Fruit fly (Drosophila melanogaster): ENCODE measurements around the gene Ca-beta.

DNA sequence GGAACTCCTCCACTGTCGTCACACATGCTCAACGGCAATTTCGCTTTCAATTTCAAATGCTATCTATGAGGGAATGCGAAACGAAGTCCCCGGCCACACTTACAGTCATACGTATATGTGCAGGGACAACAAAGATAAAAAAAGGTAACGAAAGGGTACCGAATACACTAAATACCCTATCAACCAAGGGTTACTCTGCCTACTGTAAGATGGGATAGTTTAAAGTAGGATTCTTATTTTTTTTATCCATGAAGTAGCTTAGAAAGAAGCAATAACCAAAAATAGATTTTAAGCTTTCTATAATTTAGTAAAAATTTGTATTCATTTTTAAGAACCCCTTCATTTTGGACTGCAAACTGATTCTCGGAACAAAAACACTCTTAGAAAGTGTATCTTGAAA, 47.8 kb upstream of the Ca-beta start:
- TF ChIP-seq ttk (optimal IDR thresholded peaks at IDR 0.05) (no peak), insv (optimal IDR thresholded peaks at IDR 0.05) (no peak), psq (optimal IDR thresholded peaks at IDR 0.05) (no peak), Sin3A (optimal IDR thresholded peaks at IDR 0.05) (no peak), h (optimal IDR thresholded peaks at IDR 0.05) (no peak), Myc (optimal IDR thresholded peaks at IDR 0.05) (no peak)
